Worm (Caenorhabditis elegans) whole organism, L4 larva: ENCODE data around the gene F53F1.4.

Experiments
- aly-2 ChIP-seq: sonication (generic microtip); optimal IDR thresholded peaks from 2 replicates; lab custom pipeline; 2018; ENCODE audit warnings: missing biosample characterization, missing genetic modification characterization
- mes-2 ChIP-seq: sonication (generic microtip); optimal IDR thresholded peaks from 2 replicates; lab custom pipeline; 2016; ENCODE audit warnings: missing genotype, mild to moderate bottlenecking, missing genetic modification characterization, missing compliant biosample characterization; ENCODE audit not compliant: poor library complexity, severe bottlenecking
- nhr-11 ChIP-seq: fragments of 150-350 bp; optimal IDR thresholded peaks from 2 replicates; lab custom pipeline; 2014; ENCODE audit warnings: missing biosample characterization, missing genetic modification characterization
- saeg-2 ChIP-seq: fragments of 200-800 bp; sonication (Bioruptor generic); IDR thresholded peaks from 2 replicates; pipeline ENCODE4 v1.3.6; 2022; ENCODE audit warnings: missing genetic modification reagents, missing genetic modification characterization, missing compliant biosample characterization
- unc-39 ChIP-seq: sonication (generic microtip); optimal IDR thresholded peaks from 2 replicates; lab custom pipeline; 2017; ENCODE audit warnings: missing biosample characterization, missing genetic modification characterization
- zag-1 ChIP-seq: fragments of 150-350 bp; optimal IDR thresholded peaks from 2 replicates; lab custom pipeline; 2014; ENCODE audit warnings: missing biosample characterization, missing genetic modification characterization

DNA sequence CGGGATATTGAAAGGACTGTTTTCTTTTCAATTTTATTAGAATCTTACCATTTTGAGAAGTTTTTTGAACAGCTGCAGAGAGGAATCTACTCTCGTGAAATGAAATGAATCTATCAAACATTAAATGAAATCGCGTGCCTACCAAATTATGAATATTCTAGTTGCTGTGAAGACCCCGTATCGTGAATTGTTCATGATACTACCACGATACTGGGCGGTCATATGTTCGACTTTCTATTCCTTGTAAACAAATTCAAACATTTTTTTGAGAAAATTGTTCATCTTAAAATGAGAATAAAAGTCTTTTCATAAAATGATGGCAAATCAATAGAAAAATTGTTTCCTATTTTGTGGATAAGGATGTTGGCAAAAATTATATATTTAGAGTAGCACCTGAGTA, 25.1 kb upstream of the F53F1.4 start, which contains the start of gene gcy-34:
- TF ChIP-seq zag-1 (tag; lab: Kevin White, UChicago) (no peak), aly-2 (tag; lab: Kevin White, UChicago) (no peak), mes-2 (no peak), nhr-11 (tag; lab: Kevin White, UChicago) (no peak), unc-39 (tag; lab: Kevin White, UChicago) (no peak), saeg-2 (GFP tag; lab: Robert Waterston, UW) (no peak)
